Worm (Caenorhabditis elegans) whole organism, L4 larva: Measurements from ENCODE around the gene kin-24.
"Not testable (repeated sequence)": the region's sequence is repeated elsewhere in the genome, so short reads cannot be mapped to it uniquely, and the experiment has no call there.

Experiments
- D1046.2 ChIP-seq: fragments of 200-800 bp; sonication (Bioruptor generic); IDR thresholded peaks from 2 replicates; pipeline ENCODE4 v1.3.6; 2022; ENCODE audit warnings: missing genetic modification characterization, missing compliant biosample characterization
- F37D6.2 ChIP-seq: sonication (generic microtip); optimal IDR thresholded peaks from 2 replicates; lab custom pipeline; 2016; ENCODE audit warnings: mild to moderate bottlenecking, missing genetic modification characterization, missing compliant biosample characterization
- F44E2.7 ChIP-seq: fragments of 200-800 bp; sonication (Bioruptor generic); IDR thresholded peaks from 2 replicates; pipeline ENCODE4 v2.1.2; 2022; ENCODE audit warnings: missing genetic modification characterization, missing compliant biosample characterization
- F49E8.2 ChIP-seq: sonication (generic microtip); optimal IDR thresholded peaks from 2 replicates; lab custom pipeline; 2016; ENCODE audit warnings: missing compliant biosample characterization, mild to moderate bottlenecking, missing genetic modification characterization, borderline replicate concordance
- T26A8.4 ChIP-seq: fragments of 200-800 bp; sonication (Bioruptor generic); IDR thresholded peaks from 2 replicates; pipeline ENCODE4 v1.3.6; 2022; ENCODE audit warnings: missing genetic modification characterization, missing compliant biosample characterization
- ZK337.2 ChIP-seq: fragments of 200-800 bp; sonication (Bioruptor generic); IDR thresholded peaks from 2 replicates; pipeline ENCODE4 v1.3.6; 2022; ENCODE audit warnings: missing genetic modification reagents, missing genetic modification characterization, missing compliant biosample characterization
- aha-1 ChIP-seq: fragments of 150-350 bp; peaks from one replicate; lab custom pipeline; 2014; ENCODE audit warnings: missing biosample characterization, missing genetic modification characterization
- aly-2 ChIP-seq: sonication (generic microtip); optimal IDR thresholded peaks from 2 replicates; lab custom pipeline; 2018; ENCODE audit warnings: missing biosample characterization, missing genetic modification characterization
- arid-1 ChIP-seq: fragments of 200-800 bp; sonication (Bioruptor generic); conservative IDR thresholded peaks from 2 replicates; pipeline ENCODE4 v1.3.6; 2022; ENCODE audit warnings: missing genetic modification reagents, missing genetic modification characterization, missing compliant biosample characterization
- ceh-28 ChIP-seq: fragments of 150-350 bp; optimal IDR thresholded peaks from 2 replicates; lab custom pipeline; 2014; ENCODE audit warnings: missing biosample characterization, missing genetic modification reagents, missing genetic modification characterization
- ceh-32 ChIP-seq: sonication (generic microtip); optimal IDR thresholded peaks from 2 replicates; lab custom pipeline; 2016; ENCODE audit warnings: mild to moderate bottlenecking, missing genetic modification characterization, missing compliant biosample characterization; ENCODE audit not compliant: poor library complexity
- ceh-82 ChIP-seq: sonication (generic microtip); optimal IDR thresholded peaks from 2 replicates; lab custom pipeline; 2017; ENCODE audit warnings: missing biosample characterization, missing genetic modification characterization
- ctbp-1 ChIP-seq: fragments of 200-800 bp; sonication (Bioruptor generic); IDR thresholded peaks from 2 replicates; pipeline ENCODE4 v1.3.6; 2022; ENCODE audit warnings: missing genetic modification reagents, missing genetic modification characterization, missing compliant biosample characterization
- daf-19 ChIP-seq: fragments of 200-800 bp; sonication (Bioruptor generic); conservative IDR thresholded peaks from 2 replicates; pipeline ENCODE4 v1.3.6; 2022; ENCODE audit warnings: missing genetic modification characterization, missing compliant biosample characterization
- dmd-6 ChIP-seq: fragments of 200-800 bp; sonication (Bioruptor generic); IDR thresholded peaks from 2 replicates; pipeline ENCODE4 v1.3.6; 2022; ENCODE audit warnings: missing genetic modification reagents, missing genetic modification characterization, missing compliant biosample characterization
- dpl-1 ChIP-seq: fragments of 150-350 bp; optimal IDR thresholded peaks from 2 replicates; lab custom pipeline; 2014; ENCODE audit warnings: missing biosample characterization, missing genetic modification reagents, missing genetic modification characterization
- duxl-1 ChIP-seq: sonication (generic microtip); optimal IDR thresholded peaks from 2 replicates; lab custom pipeline; 2016; ENCODE audit warnings: mild to moderate bottlenecking, missing genetic modification characterization, moderate library complexity, missing compliant biosample characterization; ENCODE audit not compliant: poor library complexity
- egl-27 ChIP-seq: sonication (generic microtip); optimal IDR thresholded peaks from 3 replicates; lab custom pipeline; 2017; ENCODE audit warnings: missing biosample characterization, missing genetic modification reagents, missing genetic modification characterization
- lim-7 ChIP-seq: fragments of 200-800 bp; sonication (Bioruptor generic); IDR thresholded peaks from 2 replicates; pipeline ENCODE4 v1.3.6; 2022; ENCODE audit warnings: missing genetic modification characterization, missing compliant biosample characterization
- lin-15B ChIP-seq: fragments of 150-350 bp; sonication (generic microtip); optimal IDR thresholded peaks from 3 replicates; lab custom pipeline; 2014; ENCODE audit warnings: missing biosample characterization, missing genetic modification characterization
- lin-39 ChIP-seq: fragments of 150-350 bp; optimal IDR thresholded peaks from 2 replicates; lab custom pipeline; 2014; ENCODE audit warnings: missing biosample characterization, missing genetic modification reagents, missing genetic modification characterization
- mdt-29 ChIP-seq: fragments of 200-800 bp; sonication (Bioruptor generic); IDR thresholded peaks from 2 replicates; pipeline ENCODE4 v1.3.6; 2022; ENCODE audit warnings: missing genetic modification reagents, missing genetic modification characterization, missing compliant biosample characterization
- nhr-11 ChIP-seq: fragments of 150-350 bp; optimal IDR thresholded peaks from 2 replicates; lab custom pipeline; 2014; ENCODE audit warnings: missing biosample characterization, missing genetic modification characterization
- nhr-237 ChIP-seq: sonication (generic microtip); optimal IDR thresholded peaks from 2 replicates; lab custom pipeline; 2017; ENCODE audit warnings: missing biosample characterization, missing genetic modification characterization
- nhr-77 ChIP-seq: fragments of 150-350 bp; optimal IDR thresholded peaks from 2 replicates; lab custom pipeline; 2014; ENCODE audit warnings: missing biosample characterization, missing genetic modification characterization
- php-3 ChIP-seq: fragments of 200-800 bp; sonication (Bioruptor generic); IDR thresholded peaks from 2 replicates; pipeline ENCODE4 v1.3.6; 2022; ENCODE audit warnings: missing genetic modification reagents, missing genetic modification characterization, missing compliant biosample characterization
- rbr-2 ChIP-seq: sonication (generic microtip); optimal IDR thresholded peaks from 2 replicates; lab custom pipeline; 2016; ENCODE audit warnings: missing genotype, missing genetic modification characterization, missing compliant biosample characterization
- spr-3 ChIP-seq: fragments of 200-800 bp; sonication (Bioruptor generic); optimal IDR thresholded peaks from 2 replicates; lab custom pipeline; 2018; ENCODE audit warnings: mild to moderate bottlenecking, missing genetic modification characterization, missing compliant biosample characterization
- tra-1 ChIP-seq: fragments of 200-800 bp; sonication (Bioruptor generic); IDR thresholded peaks from 2 replicates; pipeline ENCODE4 v1.3.6; 2022; ENCODE audit warnings: missing genetic modification reagents, missing genetic modification characterization, missing compliant biosample characterization
- unc-130 ChIP-seq: sonication (generic microtip); optimal IDR thresholded peaks from 2 replicates; lab custom pipeline; 2016; ENCODE audit warnings: missing genetic modification reagents, missing genetic modification characterization, missing compliant biosample characterization
- unc-62 ChIP-seq, 3 experiments: fragments of 150-350 bp in 1 of 3; sonication (generic microtip); optimal IDR thresholded peaks in 2 of 3; peaks in 1 of 3; 1 replicate in 1 of 3; 2 replicates in 2 of 3; lab custom pipeline; 2014 to 2017; ENCODE audit warnings: missing biosample characterization in 3 of 3, missing genetic modification characterization in 3 of 3, missing genetic modification reagents in 3 of 3, missing genotype in 1 of 3
- zfp-2 ChIP-seq: sonication (generic microtip); optimal IDR thresholded peaks from 2 replicates; lab custom pipeline; 2016; ENCODE audit warnings: mild to moderate bottlenecking, missing genetic modification characterization, missing compliant biosample characterization

The kin-24 gene

DNA sequence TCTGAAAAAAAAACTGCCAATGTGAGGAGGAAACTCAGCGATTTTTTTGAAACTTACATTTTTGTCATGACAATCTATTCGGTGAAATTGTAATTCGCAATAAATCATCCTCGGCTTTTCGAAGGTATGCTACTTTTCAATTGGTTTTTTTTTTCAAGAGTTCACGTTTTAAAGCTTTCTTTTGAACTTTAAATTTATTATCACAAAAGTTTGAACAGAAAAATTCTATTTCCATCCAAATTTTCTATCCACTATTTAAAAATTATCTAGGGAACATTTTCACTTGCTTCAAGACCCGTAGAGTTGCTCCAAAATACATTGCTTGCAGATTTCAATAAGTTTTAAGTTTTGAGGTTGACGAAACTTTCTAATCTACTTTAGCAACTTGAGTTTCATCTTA, 5.7 kb upstream of the kin-24 start, which contains the start of gene K07F5.6 (continued):
- no peak for TF ChIP-seq F44E2.7 (GFP tag; lab: Robert Waterston, UW)
- TF ChIP-seq duxl-1 (tag; lab: Kevin White, UChicago), result no peak

DNA sequence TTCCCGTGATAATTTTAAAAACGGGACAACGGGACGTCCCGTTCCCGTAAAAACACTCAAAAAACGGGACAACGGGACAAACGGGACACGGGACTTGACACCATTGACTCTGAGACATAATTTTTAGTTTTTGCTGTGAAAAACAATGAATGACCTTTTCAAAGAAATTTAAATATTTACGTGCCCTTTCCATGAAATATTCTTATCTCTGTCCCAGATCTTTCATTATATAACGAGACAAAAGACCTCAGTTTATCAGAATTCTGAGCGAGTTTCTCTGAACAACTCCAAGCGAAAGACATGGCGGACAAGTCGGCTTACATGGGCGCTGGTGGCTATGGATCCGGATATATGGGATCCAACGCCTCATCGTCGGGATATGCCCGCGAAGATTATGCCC, 2.9 kb upstream of the kin-24 start, which contains the start of gene nspd-2:
nspd-2 (plus strand) TSS at position 301 of the 400 bp plus-strand sequence.
- TF ChIP-seq ceh-82 (tag; lab: Kevin White, UChicago), result no peak
- peak in 1 of 2 experiments; percentile 71 for TF ChIP-seq unc-62 (GFP tag; optimal IDR thresholded peaks at IDR 0.05 in 1 of 2; lab: Kevin White, UChicago)
- no peak for TF ChIP-seq unc-62 (tag; optimal IDR thresholded peaks at IDR 0.05; lab: Kevin White, UChicago)

DNA sequence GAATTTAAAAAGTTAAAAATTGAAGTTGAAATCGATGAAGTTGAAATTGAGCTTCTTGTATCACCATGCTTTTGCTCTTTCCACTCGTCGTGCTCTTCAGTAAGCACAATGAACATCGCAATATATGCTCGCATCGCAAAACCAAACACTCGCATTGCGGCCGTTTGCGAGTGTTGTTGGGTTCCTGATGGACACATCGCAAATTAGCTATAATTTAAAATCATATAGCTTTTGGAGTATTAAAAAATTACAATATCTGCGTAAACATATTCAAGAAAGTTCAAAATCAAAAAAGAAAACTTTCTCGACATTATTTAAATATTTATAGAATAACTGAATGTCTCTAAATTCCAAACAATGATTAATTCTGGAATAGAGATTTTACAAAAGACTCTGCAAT, 1.2 kb upstream of the kin-24 start, which contains the start of gene K07F5.17:
K07F5.17 (plus strand) TSS at position 301 of the 400 bp plus-strand sequence.
- TF ChIP-seq mdt-29 (no peak), F37D6.2 (no peak)
- TF ChIP-seq, all 104 proteins: peak for 0

DNA sequence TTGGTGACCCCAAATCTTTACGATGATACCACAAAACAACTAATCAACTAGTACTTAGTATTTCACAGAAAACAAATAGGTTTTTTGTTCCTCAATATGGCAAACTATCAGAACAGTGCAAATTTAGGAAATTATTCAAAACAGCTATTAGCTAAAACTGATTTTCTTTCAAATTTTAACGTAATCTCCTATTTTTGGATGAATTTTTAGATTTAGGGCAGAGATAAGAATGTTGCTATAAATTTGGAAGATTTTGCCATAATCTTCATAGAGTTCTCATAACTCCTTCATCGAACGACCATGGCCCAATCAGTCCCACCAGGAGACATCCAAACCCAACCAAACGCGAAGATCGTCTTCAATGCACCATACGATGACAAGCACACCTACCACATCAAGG, 3.5 kb downstream of the kin-24 start, which contains the start of gene msp-10:
msp-10 (plus strand) TSS at position 301 of the 400 bp plus-strand sequence.
- TF ChIP-seq F49E8.2; spr-3 (GFP tag; lab: Kevin White, UChicago); unc-62 (GFP tag; optimal IDR thresholded peaks at IDR 0.05 in 1 of 2; lab: Kevin White, UChicago); unc-62 (tag; optimal IDR thresholded peaks at IDR 0.05; lab: Kevin White, UChicago): not testable (repeated sequence)
- TF ChIP-seq, all 104 proteins: peak for 0; not testable (repeated sequence) for 104

DNA sequence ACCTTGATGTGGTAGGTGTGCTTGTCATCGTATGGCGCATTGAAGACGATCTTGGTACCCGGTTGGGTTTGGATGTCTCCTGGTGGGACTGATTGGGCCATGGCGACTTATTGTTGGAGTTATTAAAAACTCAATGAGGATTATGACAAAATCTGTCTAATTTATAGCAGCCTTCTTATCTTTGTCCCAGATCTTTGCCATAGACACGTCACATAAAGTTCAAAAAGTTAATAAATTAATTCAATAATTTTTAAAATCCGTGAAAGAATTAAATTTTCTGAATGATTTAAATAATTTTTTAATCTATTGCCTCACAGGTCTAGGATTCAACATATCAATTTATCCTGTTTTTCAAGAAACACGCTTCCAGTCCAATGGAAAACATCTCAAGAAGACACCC, 4.6 kb downstream of the kin-24 start, which contains the start of gene msp-81:
msp-81 (minus strand) TSS at position 101 of the 400 bp plus-strand sequence.
- no peak for TF ChIP-seq lin-39 (tag; lab: Kevin White, UChicago)
- no peak for TF ChIP-seq ctbp-1 (GFP tag; lab: Robert Waterston, UW)
- no peak for TF ChIP-seq ceh-28 (tag; lab: Kevin White, UChicago)
- no peak for TF ChIP-seq unc-130 (GFP tag; lab: Kevin White, UChicago)
- TF ChIP-seq php-3 (GFP tag; lab: Robert Waterston, UW), result no peak
- no peak for TF ChIP-seq dmd-6 (GFP tag; lab: Robert Waterston, UW)
- TF ChIP-seq tra-1 (GFP tag; lab: Robert Waterston, UW), result no peak
- TF ChIP-seq rbr-2, result no peak
- TF ChIP-seq dpl-1 (GFP tag; lab: Kevin White, UChicago), result no peak
- no peak for TF ChIP-seq spr-3 (GFP tag; lab: Kevin White, UChicago)
- TF ChIP-seq arid-1 (GFP tag; lab: Robert Waterston, UW), result no peak
- TF ChIP-seq D1046.2, result no peak
- TF ChIP-seq ceh-82 (tag; lab: Kevin White, UChicago), result no peak
- no peak for TF ChIP-seq ceh-32
- TF ChIP-seq nhr-11 (tag; lab: Kevin White, UChicago), result no peak
- TF ChIP-seq daf-19 (GFP tag; lab: Robert Waterston, UW), result no peak
- TF ChIP-seq T26A8.4 (GFP tag; lab: Robert Waterston, UW), result no peak
- no peak for TF ChIP-seq nhr-77 (tag; lab: Kevin White, UChicago)
- no peak for TF ChIP-seq aly-2 (tag; lab: Kevin White, UChicago)

DNA sequence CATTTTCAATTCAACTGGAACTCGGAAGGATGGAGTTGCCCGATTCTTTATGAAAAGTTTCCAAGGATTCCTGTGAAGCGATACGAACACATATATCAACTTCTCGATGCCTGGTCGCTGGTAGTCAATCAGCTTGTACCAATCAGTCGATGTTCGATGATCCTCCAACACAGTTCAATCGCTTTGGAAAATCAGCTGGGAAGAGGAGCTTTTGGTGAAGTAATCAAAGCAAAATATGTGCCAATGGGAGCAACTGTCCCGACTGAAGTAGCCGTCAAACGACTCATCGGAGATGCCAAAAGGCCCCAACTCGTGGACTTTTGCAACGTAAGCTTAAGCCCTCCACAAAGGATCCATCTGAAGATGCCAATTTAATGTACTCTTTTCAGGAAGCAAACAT, 7.5 kb downstream of the kin-24 start:
- peak; percentile 95 for TF ChIP-seq aha-1
- TF ChIP-seq ZK337.2, result no peak
- TF ChIP-seq, all 104 proteins: peak for 1

DNA sequence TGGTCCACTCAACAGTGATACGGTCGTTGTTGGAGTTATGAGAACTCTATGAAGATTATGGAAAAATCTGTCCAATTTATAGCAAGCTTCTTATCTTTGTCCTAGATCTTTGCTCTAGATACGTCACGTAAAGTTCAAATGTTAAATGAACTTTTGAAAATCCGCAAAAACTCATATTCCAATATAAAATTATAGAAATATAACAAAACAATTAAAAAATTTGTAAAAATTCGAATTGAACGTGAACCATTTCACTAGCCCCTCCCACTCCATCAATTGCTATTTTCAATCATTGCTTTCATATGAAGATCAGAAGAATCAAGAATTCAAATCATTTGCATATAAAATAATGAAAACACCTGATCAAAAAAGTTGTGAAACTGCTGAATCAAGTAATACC, 8.3 kb downstream of the kin-24 start, which contains the start of gene kin-21:
kin-21 (plus strand) TSS at position 301 of the 400 bp plus-strand sequence.
- TF ChIP-seq nhr-237 (tag; lab: Kevin White, UChicago), result no peak
- TF ChIP-seq lin-15B (tag; lab: Kevin White, UChicago), result no peak
- no peak for TF ChIP-seq egl-27 (tag; lab: Kevin White, UChicago)
- no peak for TF ChIP-seq lim-7 (GFP tag; lab: Robert Waterston, UW)
- TF ChIP-seq zfp-2 (tag; lab: Kevin White, UChicago), result no peak
